Fruit fly (Drosophila melanogaster): ENCODE results near the gene pira.

Gene pira

dm6 chrX:12719152-12719779 is 44.1 kb downstream of the pira start (continued):
- peak; percentile 88 for TF ChIP-seq topi (GFP tag; optimal IDR thresholded peaks at IDR 0.05)
- TF ChIP-seq fd85E (GFP tag; optimal IDR thresholded peaks at IDR 0.05): peak; percentile 67
- TF ChIP-seq cyc (GFP tag; optimal IDR thresholded peaks at IDR 0.05): peak; percentile 87
- peak; percentile 71 for TF ChIP-seq CG9139 (GFP tag; optimal IDR thresholded peaks at IDR 0.05)
- TF ChIP-seq salr (GFP tag; optimal IDR thresholded peaks at IDR 0.05): peak; percentile 69 to 87
- TF ChIP-seq Met (GFP tag; optimal IDR thresholded peaks at IDR 0.05): peak; percentile 86
- peak; percentile 94 for TF ChIP-seq CG6163 (GFP tag; IDR thresholded peaks at IDR 0.05)
- TF ChIP-seq CG31627 (GFP tag; optimal IDR thresholded peaks at IDR 0.05): peak; percentile 88
- TF ChIP-seq Ets21C (GFP tag; optimal IDR thresholded peaks at IDR 0.05): peak; percentile 76
- TF ChIP-seq dac (GFP tag; optimal IDR thresholded peaks at IDR 0.05): peak; percentile 79
- TF ChIP-seq CG16779 (tag; optimal IDR thresholded peaks at IDR 0.05): peak; percentile 76
- peak; percentile 87 for TF ChIP-seq CG10631 (GFP tag; optimal IDR thresholded peaks at IDR 0.05)
- peak; percentile 24 for TF ChIP-seq Eip93F (GFP tag; optimal IDR thresholded peaks at IDR 0.05)
- TF ChIP-seq CG10669 (GFP tag; optimal IDR thresholded peaks at IDR 0.05): peak; percentile 90
- peak; percentile 88 for TF ChIP-seq CG32006 (GFP tag; optimal IDR thresholded peaks at IDR 0.05)
- TF ChIP-seq CG11902 (GFP tag; optimal IDR thresholded peaks at IDR 0.05): peak; percentile 80
- TF ChIP-seq Blimp-1 (GFP tag; optimal IDR thresholded peaks at IDR 0.05): peak; percentile 41
- TF ChIP-seq net (GFP tag; optimal IDR thresholded peaks at IDR 0.05): peak; percentile 85
- peak; percentile 80 for TF ChIP-seq CG34406 (GFP tag; optimal IDR thresholded peaks at IDR 0.05)
- TF ChIP-seq Sox102F (GFP tag; optimal IDR thresholded peaks at IDR 0.05): peak; percentile 80
- TF ChIP-seq CG3032 (tag; optimal IDR thresholded peaks at IDR 0.05): peak; percentile 85
- TF ChIP-seq eg (GFP tag; IDR thresholded peaks at IDR 0.05): peak; percentile 86
- peak; percentile 91 for TF ChIP-seq CG3919 (GFP tag; optimal IDR thresholded peaks at IDR 0.05)
- TF ChIP-seq svp (GFP tag): peak; percentile 90
- TF ChIP-seq Eip75B (GFP tag; optimal IDR thresholded peaks at IDR 0.05): peak; percentile 90

dm6 chrX:12718625-12719024 is 44.8 kb downstream of the pira start:
- no peak for TF ChIP-seq OdsH (GFP tag; optimal IDR thresholded peaks at IDR 0.05)
- no peak for TF ChIP-seq CG9139 (GFP tag; optimal IDR thresholded peaks at IDR 0.05)
- TF ChIP-seq acj6 (GFP tag; optimal IDR thresholded peaks at IDR 0.05): no peak
- TF ChIP-seq Met (GFP tag; optimal IDR thresholded peaks at IDR 0.05): no peak
- TF ChIP-seq CG7368 (GFP tag; optimal IDR thresholded peaks at IDR 0.05): no peak
- TF ChIP-seq Blimp-1 (GFP tag; optimal IDR thresholded peaks at IDR 0.05): no peak
- TF ChIP-seq CG4318 (GFP tag; optimal IDR thresholded peaks at IDR 0.05): no peak
- no peak for TF ChIP-seq CG11902 (GFP tag; optimal IDR thresholded peaks at IDR 0.05)
- TF ChIP-seq net (GFP tag; optimal IDR thresholded peaks at IDR 0.05): no peak
- TF ChIP-seq fd85E (GFP tag; optimal IDR thresholded peaks at IDR 0.05): no peak
- no peak for TF ChIP-seq dac (GFP tag; optimal IDR thresholded peaks at IDR 0.05)
- no peak for TF ChIP-seq Sox15 (GFP tag; optimal IDR thresholded peaks at IDR 0.05)
- TF ChIP-seq Hr39 (GFP tag; optimal IDR thresholded peaks at IDR 0.05): no peak
- TF ChIP-seq esn (GFP tag; optimal IDR thresholded peaks at IDR 0.05): no peak
- TF ChIP-seq CG10631 (GFP tag; optimal IDR thresholded peaks at IDR 0.05): no peak
- TF ChIP-seq CG6792 (GFP tag; optimal IDR thresholded peaks at IDR 0.05): no peak
- TF ChIP-seq achi (GFP tag; optimal IDR thresholded peaks at IDR 0.05): no peak
- TF ChIP-seq ss (GFP tag; optimal IDR thresholded peaks at IDR 0.05): no peak
- TF ChIP-seq Sox102F (GFP tag; optimal IDR thresholded peaks at IDR 0.05): no peak
- TF ChIP-seq CG6808 (GFP tag; optimal IDR thresholded peaks at IDR 0.05): no peak

Measured in whole organism, prepupa.